Worm (Caenorhabditis elegans) whole organism, L4/young adult: Measurements from ENCODE around the gene figl-1.

Experiments used
- W03F9.2 ChIP-seq: fragments of 150-350 bp; optimal IDR thresholded peaks from 2 replicates; lab custom pipeline; 2014; ENCODE audit warnings: missing biosample characterization, missing genetic modification characterization
- dao-5 ChIP-seq: sonication (generic microtip); optimal IDR thresholded peaks from 2 replicates; lab custom pipeline; 2016; ENCODE audit warnings: missing genotype, missing genetic modification characterization, moderate library complexity, missing compliant biosample characterization
- him-1 ChIP-seq: sonication (generic microtip); optimal IDR thresholded peaks from 2 replicates; lab custom pipeline; 2016; ENCODE audit warnings: missing genotype, missing genetic modification reagents, missing genetic modification characterization, missing compliant biosample characterization

ce11 chrV:4356047-4356612 is 10.3 kb upstream of the figl-1 start:
- TF ChIP-seq W03F9.2: no peak
- TF ChIP-seq him-1 (tag; lab: Kevin White, UChicago): no peak
- TF ChIP-seq dao-5 (tag; lab: Kevin White, UChicago): no peak
